Fruit fly (Drosophila melanogaster): Measurements from ENCODE around the gene CG32201.
A peak's percentile ranks its signal among the peaks of the same experiment; 100 is the strongest.

The CG32201 gene

DNA sequence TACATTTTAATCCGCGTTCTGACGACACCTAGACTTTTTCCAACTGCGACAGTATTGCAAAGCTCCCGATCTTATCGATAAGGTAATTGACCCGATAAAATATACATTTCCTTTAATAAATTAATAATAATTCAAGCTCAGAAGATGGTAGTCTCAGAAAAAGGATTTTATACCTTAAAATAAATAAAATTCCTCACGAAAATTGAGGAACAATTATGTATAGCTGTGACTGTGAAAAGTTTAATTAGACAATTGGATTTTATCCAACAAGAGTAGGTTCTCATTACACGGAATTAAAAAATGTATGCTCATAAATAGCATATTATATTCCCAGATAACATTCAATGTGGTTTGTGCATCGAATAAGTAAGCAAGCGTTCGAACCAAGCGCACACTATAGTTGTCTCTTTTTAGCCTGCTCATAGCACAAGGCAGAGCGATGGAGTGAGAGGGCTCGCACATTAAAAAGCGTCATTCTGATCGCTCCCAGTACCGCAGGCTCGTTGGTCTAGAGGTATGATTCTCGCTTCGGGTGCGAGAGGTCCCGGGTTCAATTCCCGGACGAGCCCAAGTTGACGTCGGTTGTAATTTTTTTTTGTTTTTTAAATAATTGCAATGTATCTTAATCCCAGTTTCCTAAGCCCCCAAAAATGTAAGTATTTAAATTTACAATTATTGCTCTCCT lies 8.6 kb downstream of the CG32201 start, which contains the start of the genes CG13380 and CG4174 (continued):
- TF ChIP-seq CG17802 (tag; optimal IDR thresholded peaks at IDR 0.05) (no peak), CG14050 (GFP tag; IDR thresholded peaks at IDR 0.05) (no peak), cwo (GFP tag; optimal IDR thresholded peaks at IDR 0.05) (no peak), Poxn (GFP tag; IDR thresholded peaks at IDR 0.05) (no peak), Hmr (GFP tag; optimal IDR thresholded peaks at IDR 0.05) (no peak), CG5953 (GFP tag; IDR thresholded peaks at IDR 0.05) (peak; percentile 41; the same call in 1 of the 2 replicates), Mrtf (GFP tag; IDR thresholded peaks at IDR 0.05) (no peak), CG1832 (GFP tag; optimal IDR thresholded peaks at IDR 0.05) (peak; percentile 77), MESR4 (GFP tag; optimal IDR thresholded peaks at IDR 0.05) (no peak), CG31365 (tag; optimal IDR thresholded peaks at IDR 0.05) (peak; percentile 48), rib (GFP tag; IDR thresholded peaks at IDR 0.05) (no peak), Aef1 (GFP tag; IDR thresholded peaks at IDR 0.05) (no peak), Ptx1 (GFP tag; IDR thresholded peaks at IDR 0.05) (no peak), trh (GFP tag; optimal IDR thresholded peaks at IDR 0.05) (no peak), CG17328 (GFP tag; IDR thresholded peaks at IDR 0.05) (no peak), sob (GFP tag; IDR thresholded peaks at IDR 0.05) (0 out of 2 replicates have a peak, but pooled peaks have one; percentile 30), shn (GFP tag; optimal IDR thresholded peaks at IDR 0.05) (no peak), CG13775 (GFP tag; optimal IDR thresholded peaks at IDR 0.05) (no peak), Abd-B (GFP tag; optimal IDR thresholded peaks at IDR 0.05) (peak; percentile 10), Oaz (GFP tag; IDR thresholded peaks at IDR 0.05) (no peak), ci (GFP tag; IDR thresholded peaks at IDR 0.05) (no peak), CG31388 (GFP tag; optimal IDR thresholded peaks at IDR 0.05) (no peak), disco-r (GFP tag; optimal IDR thresholded peaks at IDR 0.05) (no peak), unpg (GFP tag; optimal IDR thresholded peaks at IDR 0.05) (no peak), CG1647 (GFP tag; optimal IDR thresholded peaks at IDR 0.05) (no peak), knrl (GFP tag; IDR thresholded peaks at IDR 0.05; ENCODE audit: partially characterized antibody) (peak; percentile 73), Blimp-1 (GFP tag; optimal IDR thresholded peaks at IDR 0.05) (no peak), CG4820 (GFP tag; optimal IDR thresholded peaks at IDR 0.05) (no peak), CG33213 (GFP tag; optimal IDR thresholded peaks at IDR 0.05) (peak; percentile 44), CG13287 (GFP tag; IDR thresholded peaks at IDR 0.05; ENCODE audit: partially characterized antibody) (peak; percentile 69), usp (GFP tag; optimal IDR thresholded peaks at IDR 0.05) (no peak), cad (GFP tag; optimal IDR thresholded peaks at IDR 0.05) (peak; percentile 48), CG7357 (GFP tag; IDR thresholded peaks at IDR 0.05) (no peak), CG1233 (GFP tag; optimal IDR thresholded peaks at IDR 0.05) (peak; percentile 21), org-1 (GFP tag; optimal IDR thresholded peaks at IDR 0.05) (no peak), bcd (GFP tag; optimal IDR thresholded peaks at IDR 0.05) (no peak), onecut (GFP tag; IDR thresholded peaks at IDR 0.05) (no peak), vfl (GFP tag; optimal IDR thresholded peaks at IDR 0.05) (no peak), Scr (GFP tag; IDR thresholded peaks at IDR 0.05; ENCODE audit: partially characterized antibody) (peak; percentile 73), dmrt99B (tag; optimal IDR thresholded peaks at IDR 0.05) (no peak), gsb-n (tag; optimal IDR thresholded peaks at IDR 0.05) (peak; percentile 11), ttk (GFP tag; IDR thresholded peaks at IDR 0.05) (no peak), Doc3 (GFP tag; IDR thresholded peaks at IDR 0.05; ENCODE audit: partially characterized antibody) (peak; percentile 31; the same call in 1 of the 3 replicates), nom (GFP tag; optimal IDR thresholded peaks at IDR 0.05) (no peak), TFAM (GFP tag; optimal IDR thresholded peaks at IDR 0.05) (no peak), pnt (GFP tag; optimal IDR thresholded peaks at IDR 0.05) (no peak), CG30020 (tag; optimal IDR thresholded peaks at IDR 0.05) (no peak), Nf-YC (tag; optimal IDR thresholded peaks at IDR 0.05) (no peak), Dip3 (GFP tag; optimal IDR thresholded peaks at IDR 0.05) (no peak), gcm (GFP tag; optimal IDR thresholded peaks at IDR 0.05) (no peak), row (GFP tag; IDR thresholded peaks at IDR 0.05) (no peak)
